Fruit fly (Drosophila melanogaster) whole organism, wandering third instar larva: Measurements from ENCODE around the gene CG43796.

Experiments used
- CrebA ChIP-seq: fragments of 200-800 bp; sonication (Bioruptor generic); optimal IDR thresholded peaks from 2 replicates; lab custom pipeline; 2016; ENCODE audit warnings: missing biosample characterization, mild to moderate bottlenecking, missing genetic modification characterization, borderline replicate concordance
- GATAd ChIP-seq: sonication (Bioruptor generic); optimal IDR thresholded peaks from 2 replicates; lab custom pipeline; 2016; ENCODE audit warnings: missing biosample characterization, missing genetic modification characterization
- Hnf4 ChIP-seq: fragments of 200-800 bp; sonication (Bioruptor generic); optimal IDR thresholded peaks from 2 replicates; lab custom pipeline; 2016; ENCODE audit warnings: missing biosample characterization, mild to moderate bottlenecking, missing genetic modification characterization
- Myc ChIP-seq: fragments of >200 bp; optimal IDR thresholded peaks from 2 replicates; lab custom pipeline; 2017
- OdsH ChIP-seq: fragments of 200-800 bp; sonication (Bioruptor generic); optimal IDR thresholded peaks from 2 replicates; lab custom pipeline; 2016; ENCODE audit warnings: missing biosample characterization, mild to moderate bottlenecking, missing genetic modification characterization
- Vsx2 ChIP-seq: fragments of 200-300, 225-300 bp; sonication (Bioruptor generic); optimal IDR thresholded peaks from 2 replicates; lab custom pipeline; 2018; ENCODE audit warnings: missing biosample characterization, missing genetic modification characterization; ENCODE audit not compliant: partially characterized antibody
- h ChIP-seq: fragments of 200-800 bp; sonication (Bioruptor generic); optimal IDR thresholded peaks from 3 replicates; lab custom pipeline; 2016; ENCODE audit warnings: missing biosample characterization, mild to moderate bottlenecking, missing genetic modification characterization
- lola ChIP-seq: fragments of >200 bp; optimal IDR thresholded peaks from 2 replicates; lab custom pipeline; 2017; ENCODE audit warnings: missing biosample characterization, missing genetic modification characterization
- pan ChIP-seq: fragments of >200 bp; optimal IDR thresholded peaks from 2 replicates; lab custom pipeline; 2017
- psq ChIP-seq: fragments of 200-800 bp; sonication (Bioruptor generic); optimal IDR thresholded peaks from 3 replicates; lab custom pipeline; 2017; ENCODE audit warnings: missing biosample characterization, mild to moderate bottlenecking, missing genetic modification characterization, moderate library complexity
- sv ChIP-seq: fragments of 200-800 bp; sonication (Bioruptor generic); optimal IDR thresholded peaks from 3 replicates; lab custom pipeline; 2016; ENCODE audit warnings: missing biosample characterization, missing genetic modification characterization
- usp ChIP-seq: fragments of >200 bp; optimal IDR thresholded peaks from 2 replicates; lab custom pipeline; 2017; ENCODE audit warnings: missing biosample characterization, missing genetic modification characterization
- woc ChIP-seq: sonication (Bioruptor generic); optimal IDR thresholded peaks from 2 replicates; lab custom pipeline; 2016; ENCODE audit warnings: missing biosample characterization, mild to moderate bottlenecking, missing genetic modification characterization

DNA sequence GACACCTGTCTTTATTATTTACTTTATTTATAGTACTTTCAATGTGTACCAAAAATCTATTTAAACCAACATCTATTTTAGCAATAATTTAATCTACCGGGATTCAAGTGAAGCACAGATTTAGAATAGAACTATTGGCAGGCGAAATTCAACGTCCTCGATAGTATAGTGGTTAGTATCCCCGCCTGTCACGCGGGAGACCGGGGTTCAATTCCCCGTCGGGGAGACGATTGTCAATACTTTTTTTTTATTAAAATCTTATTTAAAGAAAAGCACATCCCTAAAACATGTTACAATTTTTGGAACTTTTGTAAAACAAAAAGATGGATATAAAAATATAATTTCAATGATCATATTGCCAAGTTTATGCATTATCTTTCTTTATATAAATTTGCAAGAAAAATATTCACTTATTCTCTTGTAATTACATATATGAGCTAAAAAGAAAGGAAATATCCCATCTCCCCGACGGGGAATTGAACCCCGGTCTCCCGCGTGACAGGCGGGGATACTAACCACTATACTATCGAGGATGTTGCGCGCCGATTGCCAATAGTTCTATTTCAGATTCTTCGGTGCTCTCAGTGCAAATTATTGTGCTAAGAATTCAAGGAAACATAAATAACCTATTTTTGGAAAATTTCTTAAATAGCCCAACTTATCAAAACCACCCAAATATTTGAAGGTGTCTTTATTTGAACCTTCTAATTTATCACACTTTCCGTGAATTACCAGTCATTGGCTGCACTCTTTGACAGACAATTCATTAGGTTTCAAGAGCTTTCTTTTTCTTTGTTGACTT, at the start of gene CG43796:
- TF ChIP-seq Hnf4 (GFP tag; lab: Kevin White, UChicago), result no peak
- no peak for TF ChIP-seq h
- no peak for TF ChIP-seq usp
- TF ChIP-seq lola (GFP tag; lab: Kevin White, UChicago), result no peak
- TF ChIP-seq Myc (lab: Kevin White, UChicago), result no peak
- TF ChIP-seq sv (GFP tag; lab: Kevin White, UChicago), result no peak
- TF ChIP-seq GATAd (GFP tag; lab: Kevin White, UChicago), result no peak
- TF ChIP-seq woc, result no peak
- TF ChIP-seq pan (lab: Kevin White, UChicago), result no peak
- TF ChIP-seq Vsx2 (GFP tag; lab: Kevin White, UChicago), result no peak
- TF ChIP-seq OdsH (GFP tag; lab: Kevin White, UChicago), result no peak
- TF ChIP-seq CrebA (GFP tag; lab: Kevin White, UChicago), result no peak
- TF ChIP-seq psq (GFP tag; lab: Kevin White, UChicago), result no peak
